Worm (Caenorhabditis elegans): ENCODE results near the gene lin-2.

Gene lin-2

ce11 chrX:12436486-12436885 lies 22.6 kb upstream of the lin-2 start:
- TF ChIP-seq dmd-4 (tag; optimal IDR thresholded peaks at IDR 0.05), result no peak
- TF ChIP-seq egl-27 (tag; optimal IDR thresholded peaks at IDR 0.05), result no peak
- TF ChIP-seq alr-1 (tag; optimal IDR thresholded peaks at IDR 0.05), result no peak
- TF ChIP-seq ceh-16 (tag; optimal IDR thresholded peaks at IDR 0.05), result no peak
- TF ChIP-seq peb-1 (tag; optimal IDR thresholded peaks at IDR 0.05), result no peak
- no peak for TF ChIP-seq nhr-6 (tag; optimal IDR thresholded peaks at IDR 0.05)
- no peak for TF ChIP-seq ZK546.5 (tag; optimal IDR thresholded peaks at IDR 0.05)
- TF ChIP-seq elt-1 (tag; optimal IDR thresholded peaks at IDR 0.05), result no peak
- no peak for TF ChIP-seq ztf-11 (tag; optimal IDR thresholded peaks at IDR 0.05)
- TF ChIP-seq nhr-237 (tag; optimal IDR thresholded peaks at IDR 0.05), result no peak
- no peak for TF ChIP-seq ceh-82 (tag; optimal IDR thresholded peaks at IDR 0.05)

ce11 chrX:12435246-12435645 lies 21.4 kb upstream of the lin-2 start:
- TF ChIP-seq R02D3.7 (tag; optimal IDR thresholded peaks at IDR 0.05), result no peak
- TF ChIP-seq F13H6.1 (tag; optimal IDR thresholded peaks at IDR 0.05), result no peak
- no peak for TF ChIP-seq unc-62 (GFP tag; optimal IDR thresholded peaks at IDR 0.05)
- TF ChIP-seq lin-13 (GFP tag; optimal IDR thresholded peaks at IDR 0.05), result no peak
- peak; percentile 23 for TF ChIP-seq nhr-129 (tag; optimal IDR thresholded peaks at IDR 0.05)
- TF ChIP-seq ztf-4 (tag; optimal IDR thresholded peaks at IDR 0.05), result no peak
- TF ChIP-seq ztf-11 (tag; optimal IDR thresholded peaks at IDR 0.05), result no peak
- no peak for TF ChIP-seq crh-2 (tag; optimal IDR thresholded peaks at IDR 0.05)
- TF ChIP-seq sma-9 (GFP tag; optimal IDR thresholded peaks at IDR 0.05), result no peak
- no peak for TF ChIP-seq sma-9 (tag; optimal IDR thresholded peaks at IDR 0.05)
- no peak for TF ChIP-seq nhr-21 (tag; optimal IDR thresholded peaks at IDR 0.05)
- peak; percentile 57 for TF ChIP-seq fos-1 (tag; optimal IDR thresholded peaks at IDR 0.05)
- TF ChIP-seq mab-5 (tag; optimal IDR thresholded peaks at IDR 0.05), result no peak
- TF ChIP-seq Y55F3AM.14 (GFP tag; optimal IDR thresholded peaks at IDR 0.05), result no peak
- TF ChIP-seq lin-39 (tag; optimal IDR thresholded peaks at IDR 0.05), result no peak

ce11 chrX:12434086-12434485 lies 20.2 kb upstream of the lin-2 start, which contains the start of gene tsct-1:
Gene tsct-1 (plus strand): TSS chrX:12434097.
- TF ChIP-seq sma-3 (GFP tag; optimal IDR thresholded peaks at IDR 0.05), result no peak
- TF ChIP-seq nhr-129 (tag; optimal IDR thresholded peaks at IDR 0.05), result peak; percentile 1

ce11 chrX:12430309-12430708 lies 16.5 kb upstream of the lin-2 start, which contains the start of gene med-1:
Gene med-1 (plus strand): TSS chrX:12430609.
- TF ChIP-seq dmd-4 (tag; optimal IDR thresholded peaks at IDR 0.05), result no peak
- no peak for TF ChIP-seq nhr-77 (tag; optimal IDR thresholded peaks at IDR 0.05)
- TF ChIP-seq peb-1 (tag; optimal IDR thresholded peaks at IDR 0.05), result no peak
- no peak for TF ChIP-seq sma-3 (GFP tag; optimal IDR thresholded peaks at IDR 0.05)
- TF ChIP-seq elt-1 (tag; optimal IDR thresholded peaks at IDR 0.05), result no peak

ce11 chrX:12425427-12425826 lies 11.6 kb upstream of the lin-2 start, which contains the start of gene T24D3.2:
Gene T24D3.2 (plus strand): TSS chrX:12425730.
- TF ChIP-seq sma-3 (GFP tag; optimal IDR thresholded peaks at IDR 0.05), result peak; percentile 88
- TF ChIP-seq egl-27 (tag; optimal IDR thresholded peaks at IDR 0.05), result peak; percentile 63
- TF ChIP-seq alr-1 (tag; optimal IDR thresholded peaks at IDR 0.05), result no peak
- TF ChIP-seq mdl-1 (tag; optimal IDR thresholded peaks at IDR 0.05), result peak in 1 of 2 experiments; percentile 24
- no peak for TF ChIP-seq elt-3 (tag; optimal IDR thresholded peaks at IDR 0.05)
- no peak for TF ChIP-seq lsy-2 (tag; optimal IDR thresholded peaks at IDR 0.05)
- no peak for TF ChIP-seq nhr-77 (tag; optimal IDR thresholded peaks at IDR 0.05)
- TF ChIP-seq nhr-21 (tag; optimal IDR thresholded peaks at IDR 0.05), result peak; percentile 91
- TF ChIP-seq ceh-82 (tag; optimal IDR thresholded peaks at IDR 0.05), result no peak
- TF ChIP-seq sma-9 (GFP tag; optimal IDR thresholded peaks at IDR 0.05), result peak; percentile 87
- TF ChIP-seq sma-9 (tag; optimal IDR thresholded peaks at IDR 0.05), result no peak
- TF ChIP-seq R02D3.7 (tag; optimal IDR thresholded peaks at IDR 0.05), result no peak
- no peak for TF ChIP-seq unc-39 (tag; optimal IDR thresholded peaks at IDR 0.05)
- TF ChIP-seq peb-1 (tag; optimal IDR thresholded peaks at IDR 0.05), result no peak
- peak; percentile 19 for TF ChIP-seq crh-2 (tag; optimal IDR thresholded peaks at IDR 0.05)
- TF ChIP-seq nhr-25 (tag; optimal IDR thresholded peaks at IDR 0.05), result peak; percentile 74
- TF ChIP-seq mbf-1 (tag; optimal IDR thresholded peaks at IDR 0.05), result no peak
- TF ChIP-seq lin-13 (GFP tag; optimal IDR thresholded peaks at IDR 0.05), result no peak
- peak; percentile 14 for TF ChIP-seq blmp-1 (tag; optimal IDR thresholded peaks at IDR 0.05; ENCODE audit: insufficient read depth)
- TF ChIP-seq fos-1 (tag; optimal IDR thresholded peaks at IDR 0.05), result peak; percentile 13
